Worm (Caenorhabditis elegans): Measurements from ENCODE around the gene srbc-37.

The srbc-37 gene

DNA sequence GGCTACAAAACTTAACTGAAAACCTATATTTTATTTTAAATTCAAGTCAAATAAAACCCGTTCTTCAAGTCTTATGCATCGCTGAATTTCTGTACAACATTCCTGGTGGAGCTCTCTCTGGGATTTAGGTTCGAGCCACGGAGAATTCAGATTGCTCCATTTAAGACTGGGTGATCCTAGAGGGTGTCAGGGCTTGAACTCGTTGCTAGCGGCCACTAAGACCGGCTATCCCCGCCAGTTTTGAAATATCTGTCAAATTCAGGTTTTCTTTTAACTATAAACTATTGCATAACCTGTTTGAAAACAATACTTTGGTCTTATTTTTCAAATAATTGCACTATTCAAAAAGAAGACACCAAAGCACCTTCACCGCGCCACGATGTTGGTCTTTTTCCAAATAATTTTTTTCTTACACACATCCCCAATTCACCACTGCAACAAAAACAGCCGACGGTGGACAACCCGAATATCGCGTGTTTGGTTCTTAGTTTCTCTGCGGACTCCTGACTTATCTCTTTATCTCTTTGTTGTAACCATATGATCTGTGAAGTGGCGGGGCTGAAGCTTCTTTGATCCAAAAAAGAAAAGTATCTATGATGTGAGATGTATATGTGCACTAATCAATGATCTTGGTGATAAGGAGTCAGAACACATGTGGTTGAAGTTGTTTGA is 26.6 kb downstream of the srbc-37 start (continued):
- no peak for TF ChIP-seq T07F8.4 (tag; optimal IDR thresholded peaks at IDR 0.05)
- TF ChIP-seq cebp-1 (GFP tag; IDR thresholded peaks at IDR 0.05) = no peak
- TF ChIP-seq cebp-1 (tag; optimal IDR thresholded peaks at IDR 0.05) = peak; percentile 44
- TF ChIP-seq dpff-1 (tag; optimal IDR thresholded peaks at IDR 0.05) = no peak
- no peak for TF ChIP-seq dox-1 (GFP tag; IDR thresholded peaks at IDR 0.05)
- TF ChIP-seq ztf-3 (GFP tag; optimal IDR thresholded peaks at IDR 0.05) = no peak
- no peak for TF ChIP-seq hmg-20 (GFP tag; IDR thresholded peaks at IDR 0.05)
- no peak for TF ChIP-seq zim-3 (tag; optimal IDR thresholded peaks at IDR 0.05)
- no peak for TF ChIP-seq egl-18 (GFP tag; IDR thresholded peaks at IDR 0.05)
- TF ChIP-seq him-1 (tag; optimal IDR thresholded peaks at IDR 0.05) = no peak
- TF ChIP-seq atf-7 (tag; optimal IDR thresholded peaks at IDR 0.05) = no peak
- TF ChIP-seq C17E4.6 (GFP tag; IDR thresholded peaks at IDR 0.05) = no peak
- TF ChIP-seq lir-1 (GFP tag; conservative IDR thresholded peaks at IDR 0.05) = no peak
- no peak for TF ChIP-seq rcor-1 (GFP tag; IDR thresholded peaks at IDR 0.05)
- no peak for TF ChIP-seq madf-8 (GFP tag; conservative IDR thresholded peaks at IDR 0.05)
- TF ChIP-seq snpc-3.4 (tag; optimal IDR thresholded peaks at IDR 0.05) = no peak
- TF ChIP-seq F10E7.11 (tag; optimal IDR thresholded peaks at IDR 0.05) = no peak
- no peak for TF ChIP-seq efl-1 (GFP tag; optimal IDR thresholded peaks at IDR 0.05)
- TF ChIP-seq somi-1 (GFP tag; optimal IDR thresholded peaks at IDR 0.05) = peak; percentile 67
- TF ChIP-seq F33H1.4 (GFP tag; IDR thresholded peaks at IDR 0.05) = no peak
- peak in 1 of 2 experiments; percentile 18 for TF ChIP-seq let-607 (tag; optimal IDR thresholded peaks at IDR 0.05)
- TF ChIP-seq Y95B8A.8 (GFP tag; IDR thresholded peaks at IDR 0.05) = 0 out of 2 replicates have a peak, but pooled peaks have one; percentile 27
- no peak for TF ChIP-seq Y53G8AR.9 (GFP tag; conservative IDR thresholded peaks at IDR 0.05)
- TF ChIP-seq madf-6 (GFP tag; IDR thresholded peaks at IDR 0.05) = no peak
- no peak for TF ChIP-seq dpl-1 (GFP tag; optimal IDR thresholded peaks at IDR 0.05)
- no peak for TF ChIP-seq athp-1 (tag; optimal IDR thresholded peaks at IDR 0.05)
- TF ChIP-seq F23B12.7 (tag; optimal IDR thresholded peaks at IDR 0.05; ENCODE audit: insufficient read depth) = no peak
- no peak for TF ChIP-seq gei-17 (GFP tag; optimal IDR thresholded peaks at IDR 0.05)
- TF ChIP-seq ceh-40 (GFP tag; IDR thresholded peaks at IDR 0.05) = no peak
- no peak for TF ChIP-seq F55B11.4 (tag; optimal IDR thresholded peaks at IDR 0.05; ENCODE audit: borderline replicate concordance, insufficient read depth)
- TF ChIP-seq B0035.1 (tag; optimal IDR thresholded peaks at IDR 0.05) = no peak
- TF ChIP-seq tbp1 (GFP tag; optimal IDR thresholded peaks at IDR 0.05) = no peak
- no peak for TF ChIP-seq Y79H2A.3 (GFP tag; conservative IDR thresholded peaks at IDR 0.05)
- no peak for TF ChIP-seq F49E8.2 (tag; optimal IDR thresholded peaks at IDR 0.05; ENCODE audit: insufficient read depth)
- no peak for TF ChIP-seq egl-44 (GFP tag; IDR thresholded peaks at IDR 0.05)
- no peak for TF ChIP-seq B0019.2 (GFP tag; conservative IDR thresholded peaks at IDR 0.05)
- TF ChIP-seq pha-4 (tag; optimal IDR thresholded peaks at IDR 0.05) = no peak
- no peak for TF ChIP-seq mxl-1 (tag; optimal IDR thresholded peaks at IDR 0.05)
- peak; percentile 32 for TF ChIP-seq K12H6.12 (tag; optimal IDR thresholded peaks at IDR 0.05)
- no peak for TF ChIP-seq hmg-1.2 (GFP tag; IDR thresholded peaks at IDR 0.05)
- peak; percentile 29 for TF ChIP-seq ZK185.1 (tag; optimal IDR thresholded peaks at IDR 0.05; ENCODE audit: poor library complexity, severe bottlenecking)
- no peak for TF ChIP-seq madf-10 (tag; optimal IDR thresholded peaks at IDR 0.05)
- no peak for TF ChIP-seq madf-3 (GFP tag; IDR thresholded peaks at IDR 0.05)
- TF ChIP-seq chd-7 (tag; optimal IDR thresholded peaks at IDR 0.05) = peak; percentile 54
- TF ChIP-seq aptf-2 (GFP tag; conservative IDR thresholded peaks at IDR 0.05) = no peak
- TF ChIP-seq lin-26 (GFP tag; IDR thresholded peaks at IDR 0.05) = no peak
- no peak for TF ChIP-seq bed-2 (GFP tag; IDR thresholded peaks at IDR 0.05)
- no peak for TF ChIP-seq nhr-120 (GFP tag; IDR thresholded peaks at IDR 0.05)
